Worm (Caenorhabditis elegans) whole organism, mixed stage, embryonic: Measurements from ENCODE around the gene K04C2.3.

Source experiments
- M03D4.4 ChIP-seq: sonication (generic microtip); optimal IDR thresholded peaks from 2 replicates; lab custom pipeline; 2017; ENCODE audit warnings: mild to moderate bottlenecking, missing genetic modification characterization, missing compliant biosample characterization
- bed-3 ChIP-seq: fragments of 200-800 bp; sonication (Bioruptor generic); optimal IDR thresholded peaks from 3 replicates; lab custom pipeline; 2018; ENCODE audit warnings: mild to moderate bottlenecking, missing genetic modification characterization, moderate library complexity, missing compliant biosample characterization
- blmp-1 ChIP-seq: fragments of 150-350 bp; optimal IDR thresholded peaks from 2 replicates; lab custom pipeline; 2014; ENCODE audit warnings: missing biosample characterization, missing genetic modification characterization
- ceh-39 ChIP-seq: fragments of 150-350 bp; optimal IDR thresholded peaks from 2 replicates; lab custom pipeline; 2014; ENCODE audit warnings: missing biosample characterization, missing genetic modification characterization
- ceh-43 ChIP-seq: fragments of 200-800 bp; sonication (Bioruptor generic); optimal IDR thresholded peaks from 2 replicates; lab custom pipeline; 2018; ENCODE audit warnings: mild to moderate bottlenecking, missing genetic modification characterization, moderate library complexity, missing compliant biosample characterization
- ceh-83 ChIP-seq: fragments of 200-800 bp; sonication (Bioruptor generic); optimal IDR thresholded peaks from 2 replicates; lab custom pipeline; 2018; ENCODE audit warnings: mild to moderate bottlenecking, missing genetic modification characterization, missing compliant biosample characterization
- ces-1 ChIP-seq: fragments of 150-350 bp; optimal IDR thresholded peaks from 2 replicates; lab custom pipeline; 2014; ENCODE audit warnings: missing biosample characterization, missing genetic modification reagents, missing genetic modification characterization
- cnd-1 ChIP-seq: fragments of 200-800 bp; sonication (Bioruptor generic); optimal IDR thresholded peaks from 2 replicates; lab custom pipeline; 2018; ENCODE audit warnings: mild to moderate bottlenecking, missing genetic modification characterization, missing compliant biosample characterization
- drap-1 ChIP-seq: fragments of 200-800 bp; sonication (Bioruptor generic); optimal IDR thresholded peaks from 3 replicates; lab custom pipeline; 2018; ENCODE audit warnings: mild to moderate bottlenecking, missing genetic modification characterization, missing compliant biosample characterization
- elt-1 ChIP-seq: sonication (generic microtip); optimal IDR thresholded peaks from 2 replicates; lab custom pipeline; 2017; ENCODE audit warnings: missing genetic modification characterization, mild to moderate bottlenecking, missing compliant biosample characterization, antibody characterized with exemption, moderate library complexity, borderline replicate concordance; ENCODE audit not compliant: insufficient read depth
- elt-3 ChIP-seq: fragments of 150-350 bp; optimal IDR thresholded peaks from 2 replicates; lab custom pipeline; 2014; ENCODE audit warnings: missing biosample characterization, missing genetic modification characterization
- flh-1 ChIP-seq: fragments of 200-800 bp; sonication (Bioruptor generic); optimal IDR thresholded peaks from 2 replicates; lab custom pipeline; 2018; ENCODE audit warnings: mild to moderate bottlenecking, missing genetic modification characterization, moderate library complexity, missing compliant biosample characterization
- ham-2 ChIP-seq: fragments of 200-800 bp; sonication (Bioruptor generic); optimal IDR thresholded peaks from 2 replicates; lab custom pipeline; 2018; ENCODE audit warnings: mild to moderate bottlenecking, missing genetic modification characterization, missing compliant biosample characterization
- hlh-1 ChIP-seq: fragments of 150-350 bp; optimal IDR thresholded peaks from 2 replicates; lab custom pipeline; 2014; ENCODE audit warnings: missing biosample characterization, missing genetic modification reagents, missing genetic modification characterization
- lin-13 ChIP-seq: fragments of 150-350 bp; optimal IDR thresholded peaks from 2 replicates; lab custom pipeline; 2014; ENCODE audit warnings: missing biosample characterization, missing genetic modification characterization
- lin-32 ChIP-seq: fragments of 200-800 bp; sonication (Bioruptor generic); optimal IDR thresholded peaks from 2 replicates; lab custom pipeline; 2018; ENCODE audit warnings: mild to moderate bottlenecking, missing genetic modification characterization, missing compliant biosample characterization
- lsy-2 ChIP-seq: fragments of 150-350 bp; optimal IDR thresholded peaks from 2 replicates; lab custom pipeline; 2014; ENCODE audit warnings: missing biosample characterization, missing genetic modification characterization
- mab-5 ChIP-seq: fragments of 150-350 bp; optimal IDR thresholded peaks from 2 replicates; lab custom pipeline; 2014; ENCODE audit warnings: missing biosample characterization, missing genetic modification characterization
- mep-1 ChIP-seq: fragments of 150-350 bp; optimal IDR thresholded peaks from 2 replicates; lab custom pipeline; 2017; ENCODE audit warnings: missing biosample characterization, missing genetic modification reagents, missing genetic modification characterization, inconsistent platforms
- mls-2 ChIP-seq: sonication (generic microtip); optimal IDR thresholded peaks from 2 replicates; lab custom pipeline; 2016; ENCODE audit warnings: mild to moderate bottlenecking, missing genetic modification characterization, moderate library complexity, missing compliant biosample characterization
- nhr-12 ChIP-seq: fragments of 150-350 bp; optimal IDR thresholded peaks from 2 replicates; lab custom pipeline; 2014; ENCODE audit warnings: missing biosample characterization, missing genetic modification characterization
- nhr-2 ChIP-seq: fragments of 150-350 bp; optimal IDR thresholded peaks from 2 replicates; lab custom pipeline; 2014; ENCODE audit warnings: missing biosample characterization, missing genetic modification characterization
- nhr-237 ChIP-seq: fragments of 150-350 bp; optimal IDR thresholded peaks from 2 replicates; lab custom pipeline; 2014; ENCODE audit warnings: missing biosample characterization, missing genetic modification characterization
- nhr-28 ChIP-seq: fragments of 150-350 bp; optimal IDR thresholded peaks from 2 replicates; lab custom pipeline; 2014; ENCODE audit warnings: missing biosample characterization, missing genetic modification characterization
- nhr-76 ChIP-seq: sonication (generic microtip); optimal IDR thresholded peaks from 2 replicates; lab custom pipeline; 2017; ENCODE audit warnings: missing biosample characterization, missing genetic modification characterization
- pha-4 ChIP-seq: fragments of 150-350 bp; optimal IDR thresholded peaks from 2 replicates; lab custom pipeline; 2018; ENCODE audit warnings: missing biosample characterization, missing genetic modification reagents, missing genetic modification characterization
- sem-2 ChIP-seq: fragments of 200-800 bp; sonication (Bioruptor generic); optimal IDR thresholded peaks from 2 replicates; lab custom pipeline; 2018; ENCODE audit warnings: mild to moderate bottlenecking, missing genetic modification characterization, missing compliant biosample characterization
- snpc-4 ChIP-seq: fragments of 150-350 bp; optimal IDR thresholded peaks from 2 replicates; lab custom pipeline; 2014; ENCODE audit warnings: missing biosample characterization, missing genetic modification characterization
- sptf-1 ChIP-seq: sonication (generic microtip); optimal IDR thresholded peaks from 2 replicates; lab custom pipeline; 2017; ENCODE audit warnings: mild to moderate bottlenecking, missing genetic modification characterization, moderate library complexity, missing compliant biosample characterization
- tbx-8 ChIP-seq: fragments of 200-800 bp; sonication (Bioruptor generic); optimal IDR thresholded peaks from 2 replicates; lab custom pipeline; 2018; ENCODE audit warnings: mild to moderate bottlenecking, missing genetic modification characterization, moderate library complexity, missing compliant biosample characterization
- unc-120 ChIP-seq: sonication (generic microtip); optimal IDR thresholded peaks from 2 replicates; lab custom pipeline; 2017; ENCODE audit warnings: missing genetic modification characterization, missing compliant biosample characterization; ENCODE audit not compliant: poor library complexity, severe bottlenecking
- unc-39 ChIP-seq: fragments of 150-350 bp; optimal IDR thresholded peaks from 2 replicates; lab custom pipeline; 2014; ENCODE audit warnings: missing biosample characterization, missing genetic modification characterization
- unc-62 ChIP-seq: fragments of 150-350 bp; optimal IDR thresholded peaks from 2 replicates; lab custom pipeline; 2014; ENCODE audit warnings: missing biosample characterization, missing genetic modification reagents, missing genetic modification characterization
- zip-8 ChIP-seq: fragments of 150-350 bp; optimal IDR thresholded peaks from 2 replicates; lab custom pipeline; 2014; ENCODE audit warnings: missing biosample characterization, missing genetic modification characterization
- ztf-11 ChIP-seq: fragments of 150-350 bp; optimal IDR thresholded peaks from 2 replicates; lab custom pipeline; 2014; ENCODE audit warnings: missing biosample characterization, missing genetic modification characterization

The K04C2.3 gene

ce11 chrIII:6884203-6884602, 11.3 kb downstream of the K04C2.3 start, which contains the start of gene med-2:
Gene med-2, plus strand, starts transcription at chrIII:6884503.
- TF ChIP-seq ham-2 (GFP tag; lab: Kevin White, UChicago): no peak
- TF ChIP-seq pha-4 (tag; lab: Kevin White, UChicago): no peak
- TF ChIP-seq lin-32: no peak
- no peak for TF ChIP-seq sem-2
- no peak for TF ChIP-seq nhr-2 (tag; lab: Kevin White, UChicago)
- no peak for TF ChIP-seq nhr-12
- no peak for TF ChIP-seq lsy-2 (tag; lab: Kevin White, UChicago)
- TF ChIP-seq lin-13 (tag; lab: Kevin White, UChicago): no peak
- TF ChIP-seq unc-120 (tag; lab: Kevin White, UChicago): no peak
- no peak for TF ChIP-seq unc-39 (tag; lab: Kevin White, UChicago)
- no peak for TF ChIP-seq zip-8 (tag; lab: Kevin White, UChicago)
- no peak for TF ChIP-seq nhr-28
- TF ChIP-seq snpc-4 (tag; lab: Kevin White, UChicago): no peak

ce11 chrIII:6885889-6886288, 13.0 kb downstream of the K04C2.3 start:
- TF ChIP-seq nhr-76 (tag; lab: Kevin White, UChicago): no peak
- no peak for TF ChIP-seq lin-32
- no peak for TF ChIP-seq ztf-11 (tag; lab: Kevin White, UChicago)
- no peak for TF ChIP-seq mab-5
- TF ChIP-seq tbx-8 (GFP tag; lab: Kevin White, UChicago): no peak
- TF ChIP-seq elt-1: no peak
- TF ChIP-seq ceh-83 (GFP tag; lab: Kevin White, UChicago): no peak
- no peak for TF ChIP-seq hlh-1 (tag; lab: Kevin White, UChicago)
- TF ChIP-seq nhr-28: no peak
- no peak for TF ChIP-seq snpc-4 (tag; lab: Kevin White, UChicago)
- TF ChIP-seq ham-2 (GFP tag; lab: Kevin White, UChicago): no peak
- TF ChIP-seq ceh-39 (tag; lab: Kevin White, UChicago): no peak

- peak; percentile 87 for TF ChIP-seq sptf-1
- TF ChIP-seq nhr-2 (tag; lab: Kevin White, UChicago): no peak
- TF ChIP-seq pha-4 (tag; lab: Kevin White, UChicago): no peak
- TF ChIP-seq unc-62 (GFP tag; lab: Kevin White, UChicago): no peak
- TF ChIP-seq drap-1: peak; percentile 61
- peak; percentile 45 for TF ChIP-seq lsy-2 (tag; lab: Kevin White, UChicago)
- peak; percentile 81 for TF ChIP-seq M03D4.4
- peak; percentile 38 for TF ChIP-seq nhr-28
- TF ChIP-seq ztf-11 (tag; lab: Kevin White, UChicago): peak; percentile 32
- peak; percentile 41 for TF ChIP-seq ham-2 (GFP tag; lab: Kevin White, UChicago)
- no peak for TF ChIP-seq nhr-12
- TF ChIP-seq flh-1 (GFP tag; lab: Kevin White, UChicago): peak; percentile 46
- peak; percentile 55 for TF ChIP-seq mep-1 (tag; lab: Kevin White, UChicago)
- TF ChIP-seq elt-3 (tag; lab: Kevin White, UChicago): no peak
- no peak for TF ChIP-seq nhr-237 (tag; lab: Kevin White, UChicago)
- TF ChIP-seq unc-120 (tag; lab: Kevin White, UChicago): peak; percentile 80
- TF ChIP-seq ceh-43 (GFP tag; lab: Kevin White, UChicago): peak; percentile 64
- no peak for TF ChIP-seq zip-8 (tag; lab: Kevin White, UChicago)
- no peak for TF ChIP-seq elt-1
- TF ChIP-seq snpc-4 (tag; lab: Kevin White, UChicago): no peak
- TF ChIP-seq tbx-8 (GFP tag; lab: Kevin White, UChicago): peak; percentile 46
- TF ChIP-seq cnd-1 (tag; lab: Kevin White, UChicago): peak; percentile 70
- peak; percentile 56 for TF ChIP-seq ces-1 (GFP tag; lab: Kevin White, UChicago)
- no peak for TF ChIP-seq ceh-39 (tag; lab: Kevin White, UChicago)
- peak; percentile 63 for TF ChIP-seq bed-3 (GFP tag; lab: Kevin White, UChicago)
- peak; percentile 16 for TF ChIP-seq lin-13 (tag; lab: Kevin White, UChicago)
- TF ChIP-seq hlh-1 (tag; lab: Kevin White, UChicago): peak; percentile 42
- TF ChIP-seq nhr-76 (tag; lab: Kevin White, UChicago): no peak
- TF ChIP-seq lin-32: peak; percentile 60
- no peak for TF ChIP-seq mab-5
- TF ChIP-seq sem-2: peak; percentile 68
- peak; percentile 13 for TF ChIP-seq unc-39 (tag; lab: Kevin White, UChicago)
- TF ChIP-seq ceh-83 (GFP tag; lab: Kevin White, UChicago): peak; percentile 81
- TF ChIP-seq blmp-1 (tag; lab: Kevin White, UChicago): no peak
- TF ChIP-seq mls-2 (tag; lab: Kevin White, UChicago): peak; percentile 85
Measured at ce11 chrIII:6887574-6887973, 14.7 kb downstream of the K04C2.3 start.
